Fruit fly (Drosophila melanogaster) whole organism, wandering third instar larva: ENCODE data around the gene CG8032.

Experiments
- Myc ChIP-seq: fragments of >200 bp; optimal IDR thresholded peaks from 2 replicates; lab custom pipeline; 2017
- fru ChIP-seq: fragments of 200-800 bp; sonication (Bioruptor generic); optimal IDR thresholded peaks from 3 replicates; lab custom pipeline; 2016; ENCODE audit warnings: missing biosample characterization, mild to moderate bottlenecking, missing genetic modification characterization
- h ChIP-seq: fragments of 200-800 bp; sonication (Bioruptor generic); optimal IDR thresholded peaks from 3 replicates; lab custom pipeline; 2016; ENCODE audit warnings: missing biosample characterization, mild to moderate bottlenecking, missing genetic modification characterization
- psq ChIP-seq: fragments of 200-800 bp; sonication (Bioruptor generic); optimal IDR thresholded peaks from 3 replicates; lab custom pipeline; 2017; ENCODE audit warnings: missing biosample characterization, mild to moderate bottlenecking, missing genetic modification characterization, moderate library complexity

- TF ChIP-seq fru, result no peak
- no peak for TF ChIP-seq Myc (lab: Kevin White, UChicago)
- no peak for TF ChIP-seq h (GFP tag; lab: Kevin White, UChicago)
- no peak for TF ChIP-seq psq (GFP tag; lab: Kevin White, UChicago)
These were observed 905 bp downstream of the CG8032 start for dm6 chr3R:8664699-8665340.
